Worm (Caenorhabditis elegans): ENCODE data around the gene cal-1.

ce11 chrV:12505730-12506129, 11.3 kb downstream of the cal-1 start:
- no peak for TF ChIP-seq unc-62 (GFP tag; optimal IDR thresholded peaks at IDR 0.05 in 1 of 2)
- no peak for TF ChIP-seq unc-62 (tag; optimal IDR thresholded peaks at IDR 0.05)
- no peak for TF ChIP-seq ceh-82 (tag; optimal IDR thresholded peaks at IDR 0.05)
- no peak for TF ChIP-seq lin-15B (tag; optimal IDR thresholded peaks at IDR 0.05)
- no peak for TF ChIP-seq pha-4 (GFP tag; IDR thresholded peaks at IDR 0.05)
- TF ChIP-seq pha-4 (tag; optimal IDR thresholded peaks at IDR 0.05) = no peak
- no peak for TF ChIP-seq Y48G9A.11 (GFP tag; IDR thresholded peaks at IDR 0.05)
- TF ChIP-seq lsy-2 (tag; optimal IDR thresholded peaks at IDR 0.05) = no peak
- TF ChIP-seq snpc-1.2 (GFP tag; IDR thresholded peaks at IDR 0.05) = no peak
- no peak for TF ChIP-seq ZK337.2 (GFP tag; IDR thresholded peaks at IDR 0.05)
- no peak for TF ChIP-seq ces-1 (GFP tag; optimal IDR thresholded peaks at IDR 0.05)

Data from whole organism, L4 larva.